Worm (Caenorhabditis elegans) whole organism, late embryonic: Measurements from ENCODE around the gene srw-21.

Experiments
- C08G9.2 ChIP-seq: sonication (generic microtip); optimal IDR thresholded peaks from 2 replicates; lab custom pipeline; 2016; ENCODE audit warnings: mild to moderate bottlenecking, missing genetic modification characterization, moderate library complexity, missing compliant biosample characterization
- K09A11.1 ChIP-seq: sonication (generic microtip); optimal IDR thresholded peaks from 2 replicates; lab custom pipeline; 2017; ENCODE audit warnings: antibody characterized with exemption, mild to moderate bottlenecking, missing genetic modification characterization, missing compliant biosample characterization; ENCODE audit not compliant: insufficient read depth
- ahr-1 ChIP-seq: sonication (generic microtip); optimal IDR thresholded peaks from 2 replicates; lab custom pipeline; 2016; ENCODE audit warnings: missing genetic modification characterization, missing compliant biosample characterization
- ceh-18 ChIP-seq: sonication (generic microtip); optimal IDR thresholded peaks from 2 replicates; lab custom pipeline; 2016; ENCODE audit warnings: missing genetic modification characterization, missing compliant biosample characterization
- ceh-19 ChIP-seq: fragments of 200-800 bp; sonication (Bioruptor generic); optimal IDR thresholded peaks from 2 replicates; lab custom pipeline; 2018; ENCODE audit warnings: mild to moderate bottlenecking, missing genetic modification characterization, missing compliant biosample characterization
- ceh-22 ChIP-seq: sonication (generic microtip); optimal IDR thresholded peaks from 2 replicates; lab custom pipeline; 2017; ENCODE audit warnings: missing biosample characterization, missing genetic modification characterization
- ceh-30 ChIP-seq: fragments of 150-350 bp; optimal IDR thresholded peaks from 2 replicates; lab custom pipeline; 2014; ENCODE audit warnings: missing biosample characterization, missing genetic modification characterization
- ceh-31 ChIP-seq: sonication (generic microtip); optimal IDR thresholded peaks from 2 replicates; lab custom pipeline; 2016; ENCODE audit warnings: missing genetic modification characterization, missing compliant biosample characterization
- ceh-34 ChIP-seq: sonication (generic microtip); optimal IDR thresholded peaks from 2 replicates; lab custom pipeline; 2016; ENCODE audit warnings: mild to moderate bottlenecking, missing genetic modification characterization, missing compliant biosample characterization
- ceh-6 ChIP-seq: fragments of 200-800 bp; sonication (Bioruptor generic); optimal IDR thresholded peaks from 2 replicates; lab custom pipeline; 2018; ENCODE audit warnings: mild to moderate bottlenecking, missing genetic modification characterization, missing compliant biosample characterization
- ceh-9 ChIP-seq: sonication (generic microtip); optimal IDR thresholded peaks from 2 replicates; lab custom pipeline; 2016; ENCODE audit warnings: mild to moderate bottlenecking, missing genetic modification characterization, inconsistent platforms, missing compliant biosample characterization
- che-1 ChIP-seq: sonication (generic microtip); optimal IDR thresholded peaks from 2 replicates; lab custom pipeline; 2016; ENCODE audit warnings: mild to moderate bottlenecking, missing genetic modification characterization, missing compliant biosample characterization
- dmd-4 ChIP-seq: sonication (generic microtip); optimal IDR thresholded peaks from 2 replicates; lab custom pipeline; 2016; ENCODE audit warnings: borderline replicate concordance, missing genetic modification characterization, missing compliant biosample characterization
- dve-1 ChIP-seq: sonication (generic microtip); optimal IDR thresholded peaks from 2 replicates; lab custom pipeline; 2017; ENCODE audit warnings: antibody characterized with exemption, mild to moderate bottlenecking, missing genetic modification characterization, missing compliant biosample characterization
- elt-2 ChIP-seq: sonication (generic microtip); optimal IDR thresholded peaks from 2 replicates; lab custom pipeline; 2016; ENCODE audit warnings: missing genetic modification reagents, missing genetic modification characterization, missing compliant biosample characterization
- ets-4 ChIP-seq: sonication (generic microtip); optimal IDR thresholded peaks from 2 replicates; lab custom pipeline; 2016; ENCODE audit warnings: missing genetic modification characterization, missing compliant biosample characterization
- fax-1 ChIP-seq: sonication (generic microtip); optimal IDR thresholded peaks from 2 replicates; lab custom pipeline; 2016; ENCODE audit warnings: missing genotype, missing genetic modification characterization, missing compliant biosample characterization
- hlh-13 ChIP-seq: fragments of 200-800 bp; sonication (Bioruptor generic); optimal IDR thresholded peaks from 2 replicates; lab custom pipeline; 2018; ENCODE audit warnings: mild to moderate bottlenecking, missing genetic modification characterization, missing compliant biosample characterization
- hlh-6 ChIP-seq: sonication (generic microtip); optimal IDR thresholded peaks from 2 replicates; lab custom pipeline; 2016; ENCODE audit warnings: missing genotype, missing genetic modification characterization, missing compliant biosample characterization
- lin-11 ChIP-seq: fragments of 200-800 bp; sonication (Bioruptor generic); optimal IDR thresholded peaks from 2 replicates; lab custom pipeline; 2018; ENCODE audit warnings: mild to moderate bottlenecking, missing genetic modification characterization, missing compliant biosample characterization
- madf-2 ChIP-seq: sonication (generic microtip); optimal IDR thresholded peaks from 2 replicates; lab custom pipeline; 2017; ENCODE audit warnings: missing genetic modification characterization, missing compliant biosample characterization
- mec-3 ChIP-seq: sonication (generic microtip); optimal IDR thresholded peaks from 2 replicates; lab custom pipeline; 2016; ENCODE audit warnings: borderline replicate concordance, missing genetic modification characterization, missing compliant biosample characterization
- nfya-1 ChIP-seq: sonication (generic microtip); optimal IDR thresholded peaks from 2 replicates; lab custom pipeline; 2017; ENCODE audit warnings: missing genetic modification characterization, mild to moderate bottlenecking, missing compliant biosample characterization, antibody characterized with exemption, moderate library complexity
- nhr-11 ChIP-seq: fragments of 150-350 bp; optimal IDR thresholded peaks from 2 replicates; lab custom pipeline; 2014; ENCODE audit warnings: missing biosample characterization, missing genetic modification characterization
- npax-4 ChIP-seq: sonication (generic microtip); optimal IDR thresholded peaks from 2 replicates; lab custom pipeline; 2016; ENCODE audit warnings: missing genetic modification characterization, missing compliant biosample characterization
- pax-1 ChIP-seq: fragments of 150-350 bp; optimal IDR thresholded peaks from 2 replicates; lab custom pipeline; 2014; ENCODE audit warnings: missing biosample characterization, missing genetic modification characterization
- pha-2 ChIP-seq: sonication (generic microtip); optimal IDR thresholded peaks from 2 replicates; lab custom pipeline; 2017; ENCODE audit warnings: mild to moderate bottlenecking, missing genetic modification characterization, missing compliant biosample characterization
- pqm-1 ChIP-seq: sonication (generic microtip); optimal IDR thresholded peaks from 2 replicates; lab custom pipeline; 2016; ENCODE audit warnings: missing genetic modification characterization, missing compliant biosample characterization
- pros-1 ChIP-seq: fragments of 150-350 bp; optimal IDR thresholded peaks from 2 replicates; lab custom pipeline; 2014; ENCODE audit warnings: missing biosample characterization, missing genetic modification reagents, missing genetic modification characterization
- ref-2 ChIP-seq: sonication (generic microtip); optimal IDR thresholded peaks from 2 replicates; lab custom pipeline; 2016; ENCODE audit warnings: missing genetic modification characterization, missing compliant biosample characterization
- sdc-2 ChIP-seq: sonication (generic microtip); optimal IDR thresholded peaks from 2 replicates; lab custom pipeline; 2016; ENCODE audit warnings: missing genotype, missing genetic modification characterization, missing compliant biosample characterization
- syd-9 ChIP-seq: sonication (generic microtip); optimal IDR thresholded peaks from 2 replicates; lab custom pipeline; 2016; ENCODE audit warnings: mild to moderate bottlenecking, missing genetic modification characterization, moderate library complexity, missing compliant biosample characterization
- tbx-2 ChIP-seq: sonication (generic microtip); optimal IDR thresholded peaks from 2 replicates; lab custom pipeline; 2016; ENCODE audit warnings: missing genetic modification characterization, missing compliant biosample characterization
- tbx-7 ChIP-seq: sonication (generic microtip); optimal IDR thresholded peaks from 2 replicates; lab custom pipeline; 2016; ENCODE audit warnings: missing genotype, missing genetic modification characterization, missing compliant biosample characterization
- ttx-3 ChIP-seq: sonication (generic microtip); optimal IDR thresholded peaks from 2 replicates; lab custom pipeline; 2016; ENCODE audit warnings: missing genetic modification reagents, missing genetic modification characterization, missing compliant biosample characterization
- unc-42 ChIP-seq: sonication (generic microtip); optimal IDR thresholded peaks from 2 replicates; lab custom pipeline; 2016; ENCODE audit warnings: missing genotype, missing genetic modification characterization, missing compliant biosample characterization
- unc-55 ChIP-seq: sonication (generic microtip); optimal IDR thresholded peaks from 2 replicates; lab custom pipeline; 2017; ENCODE audit warnings: missing biosample characterization, missing genetic modification reagents, missing genetic modification characterization
- zip-5 ChIP-seq: sonication (generic microtip); optimal IDR thresholded peaks from 2 replicates; lab custom pipeline; 2016; ENCODE audit warnings: missing genetic modification characterization, missing compliant biosample characterization
- ztf-16 ChIP-seq: sonication (generic microtip); optimal IDR thresholded peaks from 2 replicates; lab custom pipeline; 2017; ENCODE audit warnings: missing genetic modification characterization, missing compliant biosample characterization

The srw-21 gene

DNA sequence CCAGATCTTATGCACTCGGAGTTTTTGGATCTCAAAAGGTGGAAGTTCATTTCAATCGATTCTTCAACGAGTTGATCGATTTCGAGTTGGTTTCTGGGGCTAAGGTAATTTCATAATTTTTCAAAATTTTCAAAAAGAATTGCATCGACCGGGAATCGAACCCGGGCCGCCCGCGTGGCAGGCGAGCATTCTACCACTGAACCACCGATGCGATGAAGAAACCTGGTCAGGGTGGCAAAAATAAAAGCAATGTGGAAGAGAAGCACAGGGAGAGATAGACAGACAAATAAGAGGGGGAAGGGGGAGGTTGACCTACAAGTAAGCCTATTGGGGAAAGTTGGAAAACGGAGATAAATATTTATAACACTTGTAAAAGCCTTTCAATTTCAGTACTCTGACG is 17.2 kb downstream of the srw-21 start (continued):
- TF ChIP-seq C08G9.2 (tag; lab: Kevin White, UChicago) (peak; percentile 2), ttx-3 (no peak), ets-4 (tag; lab: Kevin White, UChicago) (no peak), npax-4 (tag; lab: Kevin White, UChicago) (no peak), pqm-1 (tag; lab: Kevin White, UChicago) (no peak), unc-55 (GFP tag; lab: Kevin White, UChicago) (no peak), ref-2 (tag; lab: Kevin White, UChicago) (no peak), pha-2 (tag; lab: Kevin White, UChicago) (no peak), hlh-6 (tag; lab: Kevin White, UChicago) (peak; percentile 73), hlh-13 (GFP tag; lab: Kevin White, UChicago) (peak; percentile 23), ztf-16 (tag; lab: Kevin White, UChicago) (no peak), che-1 (tag; lab: Kevin White, UChicago) (peak; percentile 51), sdc-2 (tag; lab: Kevin White, UChicago) (no peak), ceh-19 (peak; percentile 51), ceh-18 (tag; lab: Kevin White, UChicago) (no peak), lin-11 (tag; lab: Kevin White, UChicago) (no peak), tbx-2 (tag; lab: Kevin White, UChicago) (peak; percentile 38), pros-1 (tag; lab: Kevin White, UChicago) (no peak), fax-1 (tag; lab: Kevin White, UChicago) (no peak), zip-5 (tag; lab: Kevin White, UChicago) (no peak), mec-3 (tag; lab: Kevin White, UChicago) (no peak), dve-1 (tag; lab: Kevin White, UChicago) (peak; percentile 2), elt-2 (no peak)

DNA sequence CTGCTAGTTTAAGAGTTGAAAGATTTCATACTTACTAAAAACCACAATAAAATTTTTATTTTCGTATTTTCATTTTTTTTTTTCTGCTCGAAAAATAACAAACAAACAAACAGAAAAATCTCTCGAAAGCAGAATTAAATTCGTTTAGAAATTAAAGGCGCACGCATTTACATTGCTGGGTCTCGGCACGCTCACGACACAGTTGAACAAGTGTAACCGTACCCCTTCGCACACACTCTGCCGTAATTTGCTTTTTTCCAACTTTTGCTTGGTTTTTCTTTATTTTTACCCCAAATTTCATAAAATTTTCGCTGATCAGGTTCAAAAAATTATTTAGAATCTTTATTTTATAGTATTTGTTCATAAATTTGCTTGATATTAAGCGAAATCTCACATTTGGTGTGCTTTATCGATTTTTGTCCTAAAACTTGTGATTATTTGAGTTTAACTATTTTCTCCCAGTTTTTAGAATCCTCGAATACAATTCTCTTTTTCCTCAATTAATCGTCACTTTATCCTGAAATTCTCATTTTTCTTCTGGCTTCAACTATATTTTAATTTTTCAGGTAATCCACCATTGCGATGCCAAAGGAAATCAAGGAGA is 23.9 kb downstream of the srw-21 start, which contains the start of gene rpl-38:
rpl-38 (plus strand) TSS at position 554 of the 604 bp plus-strand sequence.
- peak; percentile 40 for TF ChIP-seq tbx-2 (tag; lab: Kevin White, UChicago)
- peak; percentile 94 for TF ChIP-seq unc-42
- TF ChIP-seq fax-1 (tag; lab: Kevin White, UChicago), result no peak
- no peak for TF ChIP-seq tbx-7 (tag; lab: Kevin White, UChicago)
- peak; percentile 38 for TF ChIP-seq ceh-18 (tag; lab: Kevin White, UChicago)
- TF ChIP-seq ceh-31 (tag; lab: Kevin White, UChicago), result peak; percentile 56
- peak; percentile 90 for TF ChIP-seq nfya-1 (tag; lab: Kevin White, UChicago)
- peak; percentile 0 for TF ChIP-seq elt-2
- TF ChIP-seq syd-9 (tag; lab: Kevin White, UChicago), result no peak
- peak; percentile 37 for TF ChIP-seq ceh-34 (tag; lab: Kevin White, UChicago)
- TF ChIP-seq pax-1 (tag; lab: Kevin White, UChicago), result peak; percentile 14
- TF ChIP-seq ceh-30 (tag; lab: Kevin White, UChicago), result no peak

DNA sequence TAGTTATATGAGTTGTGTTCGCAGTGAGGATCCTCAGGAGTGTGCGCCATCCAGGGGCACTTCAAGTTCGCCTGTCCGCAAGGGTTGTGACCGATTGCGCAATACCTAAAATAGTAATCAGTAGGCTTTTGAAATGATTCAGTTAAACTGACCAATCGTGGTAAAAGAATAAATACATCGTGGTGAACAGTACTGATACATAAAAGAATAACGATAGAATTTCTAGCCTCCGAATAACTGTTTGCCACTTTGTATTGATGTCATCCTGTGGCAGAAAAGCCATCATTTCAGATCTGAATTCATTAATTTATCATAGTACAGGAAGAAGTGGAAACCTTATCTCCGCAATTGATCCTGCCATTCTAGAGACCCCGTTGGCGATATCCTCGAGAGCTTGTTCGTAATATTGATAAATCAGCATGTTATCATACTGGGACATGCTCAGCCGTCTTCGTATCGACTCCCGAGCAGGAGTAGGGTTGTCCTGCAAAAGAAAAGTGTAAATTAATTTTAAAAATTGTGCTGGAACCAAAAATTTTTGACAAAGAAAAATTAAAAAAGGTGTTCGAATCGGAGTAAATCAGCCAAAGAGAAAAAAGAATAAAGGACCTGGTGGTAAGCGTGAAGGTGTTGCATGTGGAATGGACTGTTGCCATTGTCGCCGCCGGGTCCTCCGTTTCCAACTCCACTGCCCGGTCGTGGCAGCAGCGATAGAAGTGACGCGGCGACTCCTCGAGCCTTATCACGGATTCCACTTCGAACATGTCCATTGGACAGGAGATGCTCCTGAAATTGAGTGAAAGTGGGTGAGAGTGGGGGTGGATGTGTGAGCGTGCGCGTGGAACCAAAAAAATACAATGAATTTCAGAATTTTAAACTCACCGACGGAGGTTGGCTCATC is 25.2 kb downstream of the srw-21 start:
- no peak for TF ChIP-seq elt-2
- no peak for TF ChIP-seq K09A11.1
- no peak for TF ChIP-seq unc-55 (GFP tag; lab: Kevin White, UChicago)
- no peak for TF ChIP-seq C08G9.2 (tag; lab: Kevin White, UChicago)
- no peak for TF ChIP-seq zip-5 (tag; lab: Kevin White, UChicago)
- TF ChIP-seq ceh-22 (tag; lab: Kevin White, UChicago), result no peak
- no peak for TF ChIP-seq ceh-6 (GFP tag; lab: Kevin White, UChicago)
- TF ChIP-seq ceh-9, result no peak
- no peak for TF ChIP-seq dmd-4 (tag; lab: Kevin White, UChicago)
- no peak for TF ChIP-seq ztf-16 (tag; lab: Kevin White, UChicago)
- no peak for TF ChIP-seq hlh-6 (tag; lab: Kevin White, UChicago)
- no peak for TF ChIP-seq ahr-1 (tag; lab: Kevin White, UChicago)
- TF ChIP-seq nhr-11 (tag; lab: Kevin White, UChicago), result no peak
- TF ChIP-seq madf-2 (tag; lab: Kevin White, UChicago), result no peak
